Worm (Caenorhabditis elegans): Measurements from ENCODE around the gene F10E7.5.
"Not testable (repeated sequence)": the region's sequence is repeated elsewhere in the genome, so short reads cannot be mapped to it uniquely, and the experiment has no call there.

The F10E7.5 gene

ce11 chrII:7084021-7084420 lies 27.8 kb upstream of the F10E7.5 start, which contains the start of the genes T02G5.14 and T02G5.15:
TSS of gene T02G5.14 (plus strand) at chrII:7084321.
TSS of gene T02G5.15 (plus strand) at chrII:7084321.
- TF ChIP-seq scrt-1 (GFP tag; IDR thresholded peaks at IDR 0.05); ets-7 (tag; optimal IDR thresholded peaks at IDR 0.05); pes-1 (GFP tag; IDR thresholded peaks at IDR 0.05): not testable (repeated sequence)

ce11 chrII:7090085-7090484 lies 21.7 kb upstream of the F10E7.5 start:
- TF ChIP-seq F13C5.2 (tag; optimal IDR thresholded peaks at IDR 0.05) (no peak), pes-1 (GFP tag; IDR thresholded peaks at IDR 0.05) (no peak), sea-1 (GFP tag; conservative IDR thresholded peaks at IDR 0.05) (no peak), B0310.2 (tag; optimal IDR thresholded peaks at IDR 0.05) (no peak), ceh-36 (tag; optimal IDR thresholded peaks at IDR 0.05) (no peak), ets-7 (tag; optimal IDR thresholded peaks at IDR 0.05) (no peak), aly-1 (tag; optimal IDR thresholded peaks at IDR 0.05) (no peak), tra-4 (tag; optimal IDR thresholded peaks at IDR 0.05) (no peak), hmbx-1 (tag; optimal IDR thresholded peaks at IDR 0.05) (no peak), flt-1 (GFP tag; IDR thresholded peaks at IDR 0.05) (no peak), hnd-1 (tag; optimal IDR thresholded peaks at IDR 0.05) (no peak), scrt-1 (GFP tag; IDR thresholded peaks at IDR 0.05) (no peak), hmg-4 (GFP tag; optimal IDR thresholded peaks at IDR 0.05) (no peak), tbx-37 (GFP tag; conservative IDR thresholded peaks at IDR 0.05) (no peak)

- TF ChIP-seq ceh-13 (GFP tag; optimal IDR thresholded peaks at IDR 0.05), result no peak
- TF ChIP-seq ceh-36 (tag; optimal IDR thresholded peaks at IDR 0.05), result no peak
- TF ChIP-seq pes-1 (GFP tag; IDR thresholded peaks at IDR 0.05), result 0 out of 2 replicates have a peak, but pooled peaks have one; percentile 4
- peak; percentile 44 for TF ChIP-seq hmg-4 (GFP tag; optimal IDR thresholded peaks at IDR 0.05)
These were observed 20.9 kb upstream of the F10E7.5 start for ce11 chrII:7090852-7091251.

- TF ChIP-seq ceh-36 (tag; optimal IDR thresholded peaks at IDR 0.05), result no peak
- TF ChIP-seq ceh-13 (GFP tag; optimal IDR thresholded peaks at IDR 0.05), result no peak
- no peak for TF ChIP-seq pes-1 (GFP tag; IDR thresholded peaks at IDR 0.05)
- TF ChIP-seq F13C5.2 (tag; optimal IDR thresholded peaks at IDR 0.05), result no peak
- no peak for TF ChIP-seq ets-7 (tag; optimal IDR thresholded peaks at IDR 0.05)
- no peak for TF ChIP-seq tbx-37 (GFP tag; conservative IDR thresholded peaks at IDR 0.05)
- TF ChIP-seq B0310.2 (tag; optimal IDR thresholded peaks at IDR 0.05), result peak; percentile 19
- TF ChIP-seq flt-1 (GFP tag; IDR thresholded peaks at IDR 0.05), result no peak
- 0 out of 2 replicates have a peak, but pooled peaks have one; percentile 18 for TF ChIP-seq sea-1 (GFP tag; conservative IDR thresholded peaks at IDR 0.05)
- no peak for TF ChIP-seq ama-1 (optimal IDR thresholded peaks at IDR 0.05)
- no peak for TF ChIP-seq hmbx-1 (tag; optimal IDR thresholded peaks at IDR 0.05)
These were observed 18.4 kb upstream of the F10E7.5 start, which contains the start of gene T02G5.3 for ce11 chrII:7093339-7093821. TSS of gene T02G5.3 (plus strand) at chrII:7093389.

ce11 chrII:7095970-7096369 lies 15.8 kb upstream of the F10E7.5 start:
- TF ChIP-seq tbx-11 (GFP tag; IDR thresholded peaks at IDR 0.05) (no peak), hmbx-1 (tag; optimal IDR thresholded peaks at IDR 0.05) (no peak), ama-1 (optimal IDR thresholded peaks at IDR 0.05) (no peak), ceh-13 (GFP tag; optimal IDR thresholded peaks at IDR 0.05) (no peak), scrt-1 (GFP tag; IDR thresholded peaks at IDR 0.05) (no peak), tbx-37 (GFP tag; conservative IDR thresholded peaks at IDR 0.05) (no peak), aly-1 (tag; optimal IDR thresholded peaks at IDR 0.05) (no peak), F13C5.2 (tag; optimal IDR thresholded peaks at IDR 0.05) (no peak), ets-7 (tag; optimal IDR thresholded peaks at IDR 0.05) (no peak), tra-4 (tag; optimal IDR thresholded peaks at IDR 0.05) (no peak), ceh-36 (tag; optimal IDR thresholded peaks at IDR 0.05) (no peak), pes-1 (GFP tag; IDR thresholded peaks at IDR 0.05) (no peak), hnd-1 (tag; optimal IDR thresholded peaks at IDR 0.05) (no peak), B0310.2 (tag; optimal IDR thresholded peaks at IDR 0.05) (no peak)

ce11 chrII:7098578-7098977 lies 13.2 kb upstream of the F10E7.5 start, which contains the start of gene mct-5:
TSS of gene mct-5 (minus strand) at chrII:7098593.
- TF ChIP-seq scrt-1 (GFP tag; IDR thresholded peaks at IDR 0.05) (no peak), tbx-37 (GFP tag; conservative IDR thresholded peaks at IDR 0.05) (no peak), aly-1 (tag; optimal IDR thresholded peaks at IDR 0.05) (no peak), tbx-11 (GFP tag; IDR thresholded peaks at IDR 0.05) (no peak), hnd-1 (tag; optimal IDR thresholded peaks at IDR 0.05) (no peak), sea-1 (GFP tag; conservative IDR thresholded peaks at IDR 0.05) (no peak), hmg-4 (GFP tag; optimal IDR thresholded peaks at IDR 0.05) (no peak), ceh-13 (GFP tag; optimal IDR thresholded peaks at IDR 0.05) (no peak), B0310.2 (tag; optimal IDR thresholded peaks at IDR 0.05) (no peak), pes-1 (GFP tag; IDR thresholded peaks at IDR 0.05) (no peak), F13C5.2 (tag; optimal IDR thresholded peaks at IDR 0.05) (no peak), hmbx-1 (tag; optimal IDR thresholded peaks at IDR 0.05) (no peak), ceh-36 (tag; optimal IDR thresholded peaks at IDR 0.05) (no peak), ama-1 (optimal IDR thresholded peaks at IDR 0.05) (no peak), flt-1 (GFP tag; IDR thresholded peaks at IDR 0.05) (no peak)

ce11 chrII:7099231-7099630 lies 12.5 kb upstream of the F10E7.5 start:
- TF ChIP-seq tbx-11 (GFP tag; IDR thresholded peaks at IDR 0.05) (no peak), flt-1 (GFP tag; IDR thresholded peaks at IDR 0.05) (no peak), hmbx-1 (tag; optimal IDR thresholded peaks at IDR 0.05) (no peak), aly-1 (tag; optimal IDR thresholded peaks at IDR 0.05) (no peak), ama-1 (optimal IDR thresholded peaks at IDR 0.05) (no peak), pes-1 (GFP tag; IDR thresholded peaks at IDR 0.05) (no peak), ets-7 (tag; optimal IDR thresholded peaks at IDR 0.05) (no peak), B0310.2 (tag; optimal IDR thresholded peaks at IDR 0.05) (no peak), sea-1 (GFP tag; conservative IDR thresholded peaks at IDR 0.05) (no peak), hmg-4 (GFP tag; optimal IDR thresholded peaks at IDR 0.05) (no peak), tbx-37 (GFP tag; conservative IDR thresholded peaks at IDR 0.05) (no peak), F13C5.2 (tag; optimal IDR thresholded peaks at IDR 0.05) (no peak), ceh-13 (GFP tag; optimal IDR thresholded peaks at IDR 0.05) (no peak), scrt-1 (GFP tag; IDR thresholded peaks at IDR 0.05) (no peak), hnd-1 (tag; optimal IDR thresholded peaks at IDR 0.05) (no peak), ceh-36 (tag; optimal IDR thresholded peaks at IDR 0.05) (no peak), tra-4 (tag; optimal IDR thresholded peaks at IDR 0.05) (no peak)

Data from whole organism, early embryonic.